Worm (Caenorhabditis elegans) whole organism, young adult: ENCODE measurements around the gene R166.3.

Source experiments
- B0035.1 ChIP-seq: sonication (generic microtip); optimal IDR thresholded peaks from 2 replicates; lab custom pipeline; 2016; ENCODE audit warnings: missing genetic modification characterization, mild to moderate bottlenecking, missing compliant biosample characterization, missing genotype, missing genetic modification reagents
- B0336.3 ChIP-seq: fragments of 200-800 bp; sonication (Bioruptor generic); IDR thresholded peaks from 2 replicates; pipeline ENCODE4 v1.3.6; 2022; ENCODE audit warnings: missing genetic modification characterization, missing compliant biosample characterization
- C17E4.6 ChIP-seq: fragments of 200-800 bp; sonication (Bioruptor generic); IDR thresholded peaks from 2 replicates; pipeline ENCODE4 v1.3.6; 2022; ENCODE audit warnings: missing genetic modification reagents, missing genetic modification characterization, missing compliant biosample characterization
- F33H1.4 ChIP-seq: fragments of 200-800 bp; sonication (Bioruptor generic); IDR thresholded peaks from 2 replicates; pipeline ENCODE4 v1.3.6; 2022; ENCODE audit warnings: missing genetic modification reagents, missing genetic modification characterization, missing compliant biosample characterization
- F37B4.10 ChIP-seq: fragments of 200-800 bp; sonication (Bioruptor generic); IDR thresholded peaks from 2 replicates; pipeline ENCODE4 v1.3.6; 2022; ENCODE audit warnings: missing genetic modification characterization, missing compliant biosample characterization
- F49E8.2 ChIP-seq: sonication (generic microtip); optimal IDR thresholded peaks from 3 replicates; lab custom pipeline; 2017; ENCODE audit warnings: missing genetic modification characterization, mild to moderate bottlenecking, missing compliant biosample characterization, antibody characterized with exemption, moderate library complexity; ENCODE audit not compliant: insufficient read depth
- F55B11.4 ChIP-seq: sonication (generic microtip); optimal IDR thresholded peaks from 2 replicates; lab custom pipeline; 2016; ENCODE audit warnings: missing compliant biosample characterization, missing genetic modification characterization, borderline replicate concordance; ENCODE audit not compliant: insufficient read depth
- K11D2.4 ChIP-seq: fragments of 200-800 bp; sonication (Bioruptor generic); IDR thresholded peaks from 2 replicates; pipeline ENCODE4 v1.3.6; 2022; ENCODE audit warnings: missing genetic modification reagents, missing genetic modification characterization, missing compliant biosample characterization
- T07F8.4 ChIP-seq: sonication (generic microtip); optimal IDR thresholded peaks from 2 replicates; lab custom pipeline; 2016; ENCODE audit warnings: mild to moderate bottlenecking, missing genetic modification characterization, moderate library complexity, missing compliant biosample characterization
- Y53F4B.3 ChIP-seq: fragments of 200-800 bp; sonication (Bioruptor generic); IDR thresholded peaks from 2 replicates; pipeline ENCODE4 v1.3.6; 2022; ENCODE audit warnings: missing genetic modification reagents, missing genetic modification characterization, missing compliant biosample characterization
- Y67H2A.10 ChIP-seq: fragments of 200-800 bp; sonication (Bioruptor generic); conservative IDR thresholded peaks from 2 replicates; pipeline ENCODE4 v1.3.6; 2022; ENCODE audit warnings: missing genetic modification reagents, missing genetic modification characterization, missing compliant biosample characterization
- Y79H2A.3 ChIP-seq: fragments of 200-800 bp; sonication (Bioruptor generic); conservative IDR thresholded peaks from 2 replicates; pipeline ENCODE4 v1.3.6; 2022; ENCODE audit warnings: missing genetic modification reagents, missing genetic modification characterization, missing compliant biosample characterization
- Y95B8A.8 ChIP-seq: fragments of 200-800 bp; sonication (Bioruptor generic); IDR thresholded peaks from 2 replicates; pipeline ENCODE4 v1.3.6; 2022; ENCODE audit warnings: missing genetic modification reagents, missing genetic modification characterization, missing compliant biosample characterization
- akir-1 ChIP-seq: fragments of 200-800 bp; sonication (Bioruptor generic); optimal IDR thresholded peaks from 2 replicates; lab custom pipeline; 2018; ENCODE audit warnings: mild to moderate bottlenecking, missing genetic modification characterization, moderate library complexity, missing compliant biosample characterization
- aptf-2 ChIP-seq: fragments of 200-800 bp; sonication (Bioruptor generic); conservative IDR thresholded peaks from 2 replicates; pipeline ENCODE4 v1.3.6; 2022; ENCODE audit warnings: missing genetic modification reagents, missing genetic modification characterization, missing compliant biosample characterization
- athp-1 ChIP-seq: sonication (generic microtip); optimal IDR thresholded peaks from 2 replicates; lab custom pipeline; 2017; ENCODE audit warnings: mild to moderate bottlenecking, missing genetic modification characterization, missing compliant biosample characterization
- attf-3 ChIP-seq: fragments of 200-800 bp; sonication (Bioruptor generic); conservative IDR thresholded peaks from 2 replicates; pipeline ENCODE4 v1.3.6; 2022; ENCODE audit warnings: missing genetic modification reagents, missing genetic modification characterization, missing compliant biosample characterization
- bed-1 ChIP-seq: fragments of 200-800 bp; sonication (Bioruptor generic); IDR thresholded peaks from 2 replicates; pipeline ENCODE4 v1.3.6; 2022; ENCODE audit warnings: missing genetic modification reagents, missing genetic modification characterization, missing compliant biosample characterization
- ccch-3 ChIP-seq: fragments of 200-800 bp; sonication (Bioruptor generic); optimal IDR thresholded peaks from 2 replicates; lab custom pipeline; 2018; ENCODE audit warnings: mild to moderate bottlenecking, missing genetic modification characterization, missing compliant biosample characterization
- cebp-1 ChIP-seq, 2 experiments: fragments of 200-800 bp in 1 of 2; sonication (Bioruptor generic) in 1 of 2; sonication (generic microtip) in 1 of 2; IDR thresholded peaks in 1 of 2; optimal IDR thresholded peaks in 1 of 2; 2 replicates each; pipeline versions ENCODE4 v1.3.6 to Lab custom; 2017 to 2022; ENCODE audit warnings: missing compliant biosample characterization in 2 of 2, missing genetic modification characterization in 2 of 2, mild to moderate bottlenecking in 1 of 2, missing genetic modification reagents in 1 of 2, moderate library complexity in 1 of 2
- ceh-27 ChIP-seq: fragments of 200-800 bp; sonication (Bioruptor generic); optimal IDR thresholded peaks from 2 replicates; lab custom pipeline; 2018; ENCODE audit warnings: mild to moderate bottlenecking, missing genetic modification characterization, moderate library complexity, missing compliant biosample characterization
- ceh-40 ChIP-seq: fragments of 200-800 bp; sonication (Bioruptor generic); IDR thresholded peaks from 2 replicates; pipeline ENCODE4 v1.3.6; 2022; ENCODE audit warnings: missing genetic modification characterization, missing compliant biosample characterization
- efl-1 ChIP-seq: fragments of 150-350 bp; optimal IDR thresholded peaks from 2 replicates; lab custom pipeline; 2014; ENCODE audit warnings: missing biosample characterization, missing genetic modification reagents, missing genetic modification characterization
- egl-44 ChIP-seq: fragments of 200-800 bp; sonication (Bioruptor generic); IDR thresholded peaks from 2 replicates; pipeline ENCODE4 v1.3.6; 2022; ENCODE audit warnings: missing genetic modification reagents, missing genetic modification characterization, missing compliant biosample characterization
- ekl-4 ChIP-seq: fragments of 200-800 bp; sonication (Bioruptor generic); IDR thresholded peaks from 2 replicates; pipeline ENCODE4 v1.3.6; 2022; ENCODE audit warnings: missing genetic modification reagents, missing genetic modification characterization, missing compliant biosample characterization
- fkh-3 ChIP-seq: sonication (generic microtip); optimal IDR thresholded peaks from 2 replicates; lab custom pipeline; 2016; ENCODE audit warnings: mild to moderate bottlenecking, missing genetic modification characterization, missing compliant biosample characterization
- gei-17 ChIP-seq: fragments of 200-800 bp; sonication (Bioruptor generic); optimal IDR thresholded peaks from 2 replicates; lab custom pipeline; 2018; ENCODE audit warnings: mild to moderate bottlenecking, missing genetic modification characterization, missing compliant biosample characterization
- lag-1 ChIP-seq: fragments of 200-800 bp; sonication (Bioruptor generic); IDR thresholded peaks from 2 replicates; pipeline ENCODE4 v1.3.6; 2022; ENCODE audit warnings: missing genetic modification reagents, missing genetic modification characterization, missing compliant biosample characterization
- let-526 ChIP-seq: fragments of 200-800 bp; sonication (Bioruptor generic); IDR thresholded peaks from 2 replicates; pipeline ENCODE4 v1.3.6; 2022; ENCODE audit warnings: missing genetic modification reagents, missing genetic modification characterization, missing compliant biosample characterization
- lin-35 ChIP-seq, 3 experiments: fragments of 150-350 bp in 2 of 3; sonication (generic microtip) in 1 of 3; optimal IDR thresholded peaks; 2 replicates each; lab custom pipeline; 2014 to 2018; ENCODE audit warnings: missing biosample characterization in 3 of 3, missing genetic modification characterization in 3 of 3, missing genetic modification reagents in 3 of 3
- lin-40 ChIP-seq: sonication (generic microtip); optimal IDR thresholded peaks from 2 replicates; lab custom pipeline; 2016; ENCODE audit warnings: missing genetic modification characterization, mild to moderate bottlenecking, missing compliant biosample characterization, missing genotype, missing genetic modification reagents
- lir-1 ChIP-seq: fragments of 200-800 bp; sonication (Bioruptor generic); conservative IDR thresholded peaks from 2 replicates; pipeline ENCODE4 v1.3.6; 2022; ENCODE audit warnings: missing genetic modification reagents, missing genetic modification characterization, missing compliant biosample characterization
- lsy-27 ChIP-seq: sonication (generic microtip); optimal IDR thresholded peaks from 2 replicates; lab custom pipeline; 2017; ENCODE audit warnings: missing genetic modification characterization, mild to moderate bottlenecking, missing compliant biosample characterization, antibody characterized with exemption, missing genotype, borderline replicate concordance; ENCODE audit not compliant: insufficient read depth
- madf-6 ChIP-seq: fragments of 200-800 bp; sonication (Bioruptor generic); IDR thresholded peaks from 2 replicates; pipeline ENCODE4 v1.3.6; 2022; ENCODE audit warnings: missing genetic modification reagents, missing genetic modification characterization, missing compliant biosample characterization
- nfya-2 ChIP-seq: fragments of 200-800 bp; sonication (Bioruptor generic); IDR thresholded peaks from 2 replicates; pipeline ENCODE4 v1.3.6; 2022; ENCODE audit warnings: missing genetic modification reagents, missing genetic modification characterization, missing compliant biosample characterization
- nhr-27 ChIP-seq: fragments of 200-800 bp; sonication (Bioruptor generic); optimal IDR thresholded peaks from 2 replicates; lab custom pipeline; 2018; ENCODE audit warnings: mild to moderate bottlenecking, missing genetic modification characterization, moderate library complexity, missing compliant biosample characterization
- repo-1 ChIP-seq: sonication (generic microtip); optimal IDR thresholded peaks from 2 replicates; lab custom pipeline; 2017; ENCODE audit warnings: mild to moderate bottlenecking, missing genetic modification characterization, missing compliant biosample characterization
- rpc-1 ChIP-seq, 2 experiments: fragments of 150-350 bp in 1 of 2; sonication (generic microtip) in 1 of 2; optimal IDR thresholded peaks; 2 replicates each; lab custom pipeline; 2014 to 2018; ENCODE audit warnings: missing biosample characterization in 1 of 2, missing genetic modification characterization in 1 of 2, missing genetic modification reagents in 1 of 2, missing genotype in 1 of 2
- sptf-2 ChIP-seq: fragments of 200-800 bp; sonication (Bioruptor generic); optimal IDR thresholded peaks from 2 replicates; lab custom pipeline; 2018; ENCODE audit warnings: mild to moderate bottlenecking, missing genetic modification characterization, missing compliant biosample characterization
- tbx-9 ChIP-seq: sonication (generic microtip); optimal IDR thresholded peaks from 2 replicates; lab custom pipeline; 2016; ENCODE audit warnings: borderline replicate concordance, missing genetic modification characterization, inconsistent platforms, missing compliant biosample characterization
- tlf-1 ChIP-seq: fragments of 200-800 bp; sonication (Bioruptor generic); optimal IDR thresholded peaks from 2 replicates; lab custom pipeline; 2018; ENCODE audit warnings: mild to moderate bottlenecking, missing genetic modification characterization, missing compliant biosample characterization
- zim-3 ChIP-seq: sonication (generic microtip); optimal IDR thresholded peaks from 2 replicates; lab custom pipeline; 2017; ENCODE audit warnings: mild to moderate bottlenecking, missing genetic modification characterization, moderate library complexity, missing compliant biosample characterization
- ztf-25 ChIP-seq: fragments of 200-800 bp; sonication (Bioruptor generic); IDR thresholded peaks from 2 replicates; pipeline ENCODE4 v1.3.6; 2022; ENCODE audit warnings: missing genetic modification reagents, missing genetic modification characterization, missing compliant biosample characterization
- ztf-26 ChIP-seq: sonication (generic microtip); optimal IDR thresholded peaks from 2 replicates; lab custom pipeline; 2017; ENCODE audit warnings: missing genetic modification characterization, missing compliant biosample characterization
- ztf-28 ChIP-seq: fragments of 200-800 bp; sonication (Bioruptor generic); IDR thresholded peaks from 2 replicates; pipeline ENCODE4 v1.3.6; 2022; ENCODE audit warnings: missing genetic modification reagents, missing genetic modification characterization, missing compliant biosample characterization

The R166.3 gene

DNA sequence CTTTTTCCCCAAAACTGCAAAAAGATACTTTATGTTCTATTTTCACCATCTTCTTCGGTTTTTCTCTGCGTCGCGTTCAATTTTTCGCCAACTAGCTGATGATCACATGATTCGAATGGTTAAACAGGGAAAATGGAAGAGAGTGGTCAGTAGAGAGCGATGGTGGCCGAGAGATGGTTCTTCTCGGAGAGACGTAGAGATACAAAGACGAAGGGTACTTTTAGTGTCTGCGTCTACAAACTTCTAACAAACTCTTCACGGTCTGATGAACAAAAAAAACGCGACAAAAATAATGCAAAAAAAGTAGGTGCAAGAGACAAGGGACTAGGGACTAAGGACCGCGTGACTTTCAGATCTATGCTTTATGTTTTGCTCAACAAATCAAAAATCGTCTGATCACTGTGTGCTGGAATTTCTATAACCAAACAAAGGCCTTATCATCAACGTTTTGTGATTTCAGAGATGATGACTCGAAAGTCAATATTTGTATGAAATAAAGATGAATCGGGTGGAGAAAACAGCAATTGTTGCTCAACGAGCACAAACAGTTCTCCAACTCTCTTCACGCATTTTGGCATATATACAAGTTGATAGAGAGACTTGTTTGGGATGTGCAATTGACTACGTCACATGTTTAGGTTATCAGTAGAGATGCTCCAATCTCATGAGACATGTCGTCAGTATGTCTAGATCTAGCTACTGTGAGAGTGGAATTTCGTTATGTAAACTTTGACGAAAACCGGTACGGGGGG lies 13.0 kb upstream of the R166.3 start (continued):
- TF ChIP-seq tbx-9 (tag; lab: Kevin White, UChicago) (no peak), K11D2.4 (peak; percentile 74), B0336.3 (GFP tag; lab: Robert Waterston, UW) (peak; percentile 80; the same call in 1 of the 2 replicates), repo-1 (tag; lab: Kevin White, UChicago) (no peak), rpc-1 (optimal IDR thresholded peaks at IDR 0.05; lab: Kevin White, UChicago) (no peak), rpc-1 (tag; optimal IDR thresholded peaks at IDR 0.05; lab: Kevin White, UChicago) (no peak), B0035.1 (peak; percentile 22), Y79H2A.3 (GFP tag; lab: Robert Waterston, UW) (no peak), athp-1 (tag; lab: Kevin White, UChicago) (peak; percentile 69), madf-6 (GFP tag; lab: Robert Waterston, UW) (no peak), ceh-40 (GFP tag; lab: Robert Waterston, UW) (0 out of 2 replicates have a peak, but pooled peaks have one; percentile 25), F37B4.10 (GFP tag; lab: Robert Waterston, UW) (no peak), let-526 (GFP tag; lab: Robert Waterston, UW) (peak; percentile 64; the same call in 1 of the 2 replicates), F49E8.2 (tag; lab: Kevin White, UChicago) (no peak), F55B11.4 (no peak), ztf-26 (tag; lab: Kevin White, UChicago) (peak; percentile 76), fkh-3 (tag; lab: Kevin White, UChicago) (no peak), lsy-27 (no peak), zim-3 (no peak), lin-35 (GFP tag; optimal IDR thresholded peaks at IDR 0.05; lab: Kevin White, UChicago) (peak in 1 of 3 experiments; percentile 87), akir-1 (no peak), attf-3 (GFP tag; lab: Robert Waterston, UW) (no peak), sptf-2 (GFP tag; lab: Kevin White, UChicago) (no peak), lag-1 (GFP tag; lab: Robert Waterston, UW) (no peak), ccch-3 (no peak), Y95B8A.8 (GFP tag; lab: Robert Waterston, UW) (no peak), nhr-27 (no peak), ztf-28 (GFP tag; lab: Robert Waterston, UW) (no peak), Y67H2A.10 (GFP tag; lab: Robert Waterston, UW) (0 out of 2 replicates have a peak, but pooled peaks have one; percentile 8), Y53F4B.3 (no peak), F33H1.4 (GFP tag; lab: Robert Waterston, UW) (0 out of 2 replicates have a peak, but pooled peaks have one; percentile 8), egl-44 (GFP tag; lab: Robert Waterston, UW) (no peak), C17E4.6 (GFP tag; lab: Robert Waterston, UW) (no peak), bed-1 (GFP tag; lab: Robert Waterston, UW) (no peak), gei-17 (GFP tag; lab: Kevin White, UChicago) (peak; percentile 57), cebp-1 (GFP tag; IDR thresholded peaks at IDR 0.05; lab: Robert Waterston, UW) (no peak), cebp-1 (tag; optimal IDR thresholded peaks at IDR 0.05; lab: Kevin White, UChicago) (peak; percentile 84), tlf-1 (peak; percentile 68), ekl-4 (GFP tag; lab: Robert Waterston, UW) (peak; percentile 71), lir-1 (0 out of 2 replicates have a peak, but pooled peaks have one; percentile 49), efl-1 (no peak), T07F8.4 (tag; lab: Kevin White, UChicago) (peak; percentile 34), lin-40 (tag; lab: Kevin White, UChicago) (peak; percentile 94), ceh-27 (GFP tag; lab: Kevin White, UChicago) (peak; percentile 82), nfya-2 (no peak), aptf-2 (GFP tag; lab: Robert Waterston, UW) (no peak), ztf-25 (GFP tag; lab: Robert Waterston, UW) (no peak)
